Worm (Caenorhabditis elegans): ENCODE measurements around the gene ZK380.6.
"Not testable (repeated sequence)": the region's sequence is repeated elsewhere in the genome, so short reads cannot be mapped to it uniquely, and the experiment has no call there.

ZK380.6 gene

ce11 chrX:1674056-1674455 lies 19.8 kb downstream of the ZK380.6 start, which contains the start of gene tbx-31:
Gene tbx-31, minus strand, starts transcription at chrX:1674156.
- no peak for TF ChIP-seq unc-62 (GFP tag; optimal IDR thresholded peaks at IDR 0.05)

ce11 chrX:1675879-1676278 lies 21.6 kb downstream of the ZK380.6 start:
- TF ChIP-seq unc-62 (GFP tag; optimal IDR thresholded peaks at IDR 0.05) = no peak

ce11 chrX:1678021-1678420 lies 23.8 kb downstream of the ZK380.6 start, which contains the start of gene fbxa-170:
Gene fbxa-170, minus strand, starts transcription at chrX:1678121.
- no peak for TF ChIP-seq unc-62 (GFP tag; optimal IDR thresholded peaks at IDR 0.05)

ce11 chrX:1682558-1682957 lies 28.3 kb downstream of the ZK380.6 start, which contains the start of gene meg-4:
Gene meg-4, plus strand, starts transcription at chrX:1682954.
- TF ChIP-seq unc-62 (GFP tag; optimal IDR thresholded peaks at IDR 0.05) = no peak

ce11 chrX:1687079-1687478 lies 32.8 kb downstream of the ZK380.6 start, which contains the start of gene C36C9.11:
Gene C36C9.11, plus strand, starts transcription at chrX:1687379.
- TF ChIP-seq unc-62 (GFP tag; optimal IDR thresholded peaks at IDR 0.05) = not testable (repeated sequence)

ce11 chrX:1689996-1690395 lies 35.8 kb downstream of the ZK380.6 start, which contains the start of gene C36C9.12:
Gene C36C9.12, minus strand, starts transcription at chrX:1690096.
- TF ChIP-seq unc-62 (GFP tag; optimal IDR thresholded peaks at IDR 0.05) = not testable (repeated sequence)

ce11 chrX:1690894-1691293 lies 36.6 kb downstream of the ZK380.6 start, which contains the start of gene C36C9.6:
Gene C36C9.6, minus strand, starts transcription at chrX:1690994.
- TF ChIP-seq unc-62 (GFP tag; optimal IDR thresholded peaks at IDR 0.05) = not testable (repeated sequence)

- not testable (repeated sequence) for TF ChIP-seq unc-62 (GFP tag; optimal IDR thresholded peaks at IDR 0.05)
Observed at ce11 chrX:1696879-1697278, 42.6 kb downstream of the ZK380.6 start, which contains the start of gene C36C9.4. Gene C36C9.4, minus strand, starts transcription at chrX:1696979.

ce11 chrX:1698476-1698875 lies 44.2 kb downstream of the ZK380.6 start:
- no peak for TF ChIP-seq unc-62 (GFP tag; optimal IDR thresholded peaks at IDR 0.05)

ce11 chrX:1703049-1703448 lies 48.8 kb downstream of the ZK380.6 start:
- no peak for TF ChIP-seq unc-62 (GFP tag; optimal IDR thresholded peaks at IDR 0.05)

- TF ChIP-seq unc-62 (GFP tag; optimal IDR thresholded peaks at IDR 0.05) = no peak
Observed at ce11 chrX:1703840-1704239, 49.6 kb downstream of the ZK380.6 start, which contains the start of gene C36C9.5. Gene C36C9.5, minus strand, starts transcription at chrX:1703940.

Measured in whole organism, dauer.